Worm (Caenorhabditis elegans) whole organism, L4/young adult: Measurements from ENCODE around the gene ZK512.7.

Source experiments
- W03F9.2 ChIP-seq: fragments of 150-350 bp; optimal IDR thresholded peaks from 2 replicates; lab custom pipeline; 2014; ENCODE audit warnings: missing biosample characterization, missing genetic modification characterization
- dao-5 ChIP-seq: sonication (generic microtip); optimal IDR thresholded peaks from 2 replicates; lab custom pipeline; 2016; ENCODE audit warnings: missing genotype, missing genetic modification characterization, moderate library complexity, missing compliant biosample characterization
- him-1 ChIP-seq: sonication (generic microtip); optimal IDR thresholded peaks from 2 replicates; lab custom pipeline; 2016; ENCODE audit warnings: missing genotype, missing genetic modification reagents, missing genetic modification characterization, missing compliant biosample characterization

ce11 chrIII:9176008-9176407, 37.5 kb upstream of the ZK512.7 start:
- TF ChIP-seq W03F9.2 (no peak), him-1 (no peak), dao-5 (tag; lab: Kevin White, UChicago) (no peak)
